Worm (Caenorhabditis elegans) whole organism, late embryonic: ENCODE results near the gene acr-8.
A peak's percentile ranks its signal among the peaks of the same experiment; 100 is the strongest.

Experiments used
- C08G9.2 ChIP-seq: sonication (generic microtip); optimal IDR thresholded peaks from 2 replicates; lab custom pipeline; 2016; ENCODE audit warnings: mild to moderate bottlenecking, missing genetic modification characterization, moderate library complexity, missing compliant biosample characterization
- C38D4.7 ChIP-seq: fragments of 200-800 bp; sonication (Bioruptor generic); optimal IDR thresholded peaks from 2 replicates; lab custom pipeline; 2018; ENCODE audit warnings: mild to moderate bottlenecking, missing genetic modification characterization, moderate library complexity, missing compliant biosample characterization
- F13H6.1 ChIP-seq: sonication (generic microtip); optimal IDR thresholded peaks from 2 replicates; lab custom pipeline; 2016; ENCODE audit warnings: missing genetic modification characterization, missing compliant biosample characterization
- K02D7.2 ChIP-seq: sonication (generic microtip); optimal IDR thresholded peaks from 2 replicates; lab custom pipeline; 2017; ENCODE audit warnings: mild to moderate bottlenecking, missing genetic modification characterization, missing compliant biosample characterization
- ahr-1 ChIP-seq: sonication (generic microtip); optimal IDR thresholded peaks from 2 replicates; lab custom pipeline; 2016; ENCODE audit warnings: missing genetic modification characterization, missing compliant biosample characterization
- ama-1 ChIP-seq: fragments of 150-350 bp; optimal IDR thresholded peaks from 2 replicates; lab custom pipeline; 2014
- ceh-18 ChIP-seq: sonication (generic microtip); optimal IDR thresholded peaks from 2 replicates; lab custom pipeline; 2016; ENCODE audit warnings: missing genetic modification characterization, missing compliant biosample characterization
- ceh-30 ChIP-seq: fragments of 150-350 bp; optimal IDR thresholded peaks from 2 replicates; lab custom pipeline; 2014; ENCODE audit warnings: missing biosample characterization, missing genetic modification characterization
- ceh-31 ChIP-seq: sonication (generic microtip); optimal IDR thresholded peaks from 2 replicates; lab custom pipeline; 2016; ENCODE audit warnings: missing genetic modification characterization, missing compliant biosample characterization
- ceh-34 ChIP-seq: sonication (generic microtip); optimal IDR thresholded peaks from 2 replicates; lab custom pipeline; 2016; ENCODE audit warnings: mild to moderate bottlenecking, missing genetic modification characterization, missing compliant biosample characterization
- ceh-45 ChIP-seq: fragments of 200-800 bp; sonication (Bioruptor generic); IDR thresholded peaks from 2 replicates; pipeline ENCODE4 v1.3.6; 2022; ENCODE audit warnings: missing genetic modification reagents, missing genetic modification characterization, missing compliant biosample characterization
- ceh-48 ChIP-seq: sonication (generic microtip); optimal IDR thresholded peaks from 2 replicates; lab custom pipeline; 2016; ENCODE audit warnings: missing genetic modification characterization, inconsistent platforms, missing compliant biosample characterization
- ceh-6 ChIP-seq: fragments of 200-800 bp; sonication (Bioruptor generic); optimal IDR thresholded peaks from 2 replicates; lab custom pipeline; 2018; ENCODE audit warnings: mild to moderate bottlenecking, missing genetic modification characterization, missing compliant biosample characterization
- dmd-4 ChIP-seq: sonication (generic microtip); optimal IDR thresholded peaks from 2 replicates; lab custom pipeline; 2016; ENCODE audit warnings: borderline replicate concordance, missing genetic modification characterization, missing compliant biosample characterization
- fax-1 ChIP-seq: sonication (generic microtip); optimal IDR thresholded peaks from 2 replicates; lab custom pipeline; 2016; ENCODE audit warnings: missing genotype, missing genetic modification characterization, missing compliant biosample characterization
- gmeb-2 ChIP-seq: sonication (generic microtip); optimal IDR thresholded peaks from 2 replicates; lab custom pipeline; 2016; ENCODE audit warnings: missing genetic modification characterization, inconsistent platforms, missing compliant biosample characterization
- hlh-13 ChIP-seq: fragments of 200-800 bp; sonication (Bioruptor generic); optimal IDR thresholded peaks from 2 replicates; lab custom pipeline; 2018; ENCODE audit warnings: mild to moderate bottlenecking, missing genetic modification characterization, missing compliant biosample characterization
- hlh-8 ChIP-seq: sonication (generic microtip); optimal IDR thresholded peaks from 2 replicates; lab custom pipeline; 2016; ENCODE audit warnings: missing genotype, missing genetic modification characterization, missing compliant biosample characterization
- mec-3 ChIP-seq: sonication (generic microtip); optimal IDR thresholded peaks from 2 replicates; lab custom pipeline; 2016; ENCODE audit warnings: borderline replicate concordance, missing genetic modification characterization, missing compliant biosample characterization
- nfya-1 ChIP-seq: sonication (generic microtip); optimal IDR thresholded peaks from 2 replicates; lab custom pipeline; 2017; ENCODE audit warnings: missing genetic modification characterization, mild to moderate bottlenecking, missing compliant biosample characterization, antibody characterized with exemption, moderate library complexity
- nhr-11 ChIP-seq: fragments of 150-350 bp; optimal IDR thresholded peaks from 2 replicates; lab custom pipeline; 2014; ENCODE audit warnings: missing biosample characterization, missing genetic modification characterization
- npax-4 ChIP-seq: sonication (generic microtip); optimal IDR thresholded peaks from 2 replicates; lab custom pipeline; 2016; ENCODE audit warnings: missing genetic modification characterization, missing compliant biosample characterization
- pax-1 ChIP-seq: fragments of 150-350 bp; optimal IDR thresholded peaks from 2 replicates; lab custom pipeline; 2014; ENCODE audit warnings: missing biosample characterization, missing genetic modification characterization
- pqm-1 ChIP-seq: sonication (generic microtip); optimal IDR thresholded peaks from 2 replicates; lab custom pipeline; 2016; ENCODE audit warnings: missing genetic modification characterization, missing compliant biosample characterization
- ref-2 ChIP-seq: sonication (generic microtip); optimal IDR thresholded peaks from 2 replicates; lab custom pipeline; 2016; ENCODE audit warnings: missing genetic modification characterization, missing compliant biosample characterization
- rnt-1 ChIP-seq: sonication (generic microtip); optimal IDR thresholded peaks from 2 replicates; lab custom pipeline; 2016; ENCODE audit warnings: missing genetic modification characterization, missing compliant biosample characterization
- sdc-2 ChIP-seq: sonication (generic microtip); optimal IDR thresholded peaks from 2 replicates; lab custom pipeline; 2016; ENCODE audit warnings: missing genotype, missing genetic modification characterization, missing compliant biosample characterization
- sox-2 ChIP-seq: fragments of 200-800 bp; sonication (Bioruptor generic); IDR thresholded peaks from 2 replicates; pipeline ENCODE4 v1.3.6; 2022; ENCODE audit warnings: missing genetic modification reagents, missing genetic modification characterization, missing compliant biosample characterization
- tbx-2 ChIP-seq: sonication (generic microtip); optimal IDR thresholded peaks from 2 replicates; lab custom pipeline; 2016; ENCODE audit warnings: missing genetic modification characterization, missing compliant biosample characterization
- tbx-7 ChIP-seq: sonication (generic microtip); optimal IDR thresholded peaks from 2 replicates; lab custom pipeline; 2016; ENCODE audit warnings: missing genotype, missing genetic modification characterization, missing compliant biosample characterization
- ttx-3 ChIP-seq: sonication (generic microtip); optimal IDR thresholded peaks from 2 replicates; lab custom pipeline; 2016; ENCODE audit warnings: missing genetic modification reagents, missing genetic modification characterization, missing compliant biosample characterization
- unc-3 ChIP-seq, 2 experiments: fragments of 200-800 bp in 1 of 2; sonication (Bioruptor generic) in 1 of 2; sonication (generic microtip) in 1 of 2; conservative IDR thresholded peaks in 1 of 2; optimal IDR thresholded peaks in 1 of 2; 2 replicates each; pipeline versions ENCODE4 v1.3.6 to Lab custom; 2016 to 2022; ENCODE audit warnings: missing compliant biosample characterization in 2 of 2, missing genetic modification characterization in 2 of 2, missing genetic modification reagents in 1 of 2
- unc-55 ChIP-seq: sonication (generic microtip); optimal IDR thresholded peaks from 2 replicates; lab custom pipeline; 2017; ENCODE audit warnings: missing biosample characterization, missing genetic modification reagents, missing genetic modification characterization
- unc-86 ChIP-seq: sonication (generic microtip); optimal IDR thresholded peaks from 2 replicates; lab custom pipeline; 2016; ENCODE audit warnings: missing genetic modification characterization, missing compliant biosample characterization

acr-8 gene

DNA sequence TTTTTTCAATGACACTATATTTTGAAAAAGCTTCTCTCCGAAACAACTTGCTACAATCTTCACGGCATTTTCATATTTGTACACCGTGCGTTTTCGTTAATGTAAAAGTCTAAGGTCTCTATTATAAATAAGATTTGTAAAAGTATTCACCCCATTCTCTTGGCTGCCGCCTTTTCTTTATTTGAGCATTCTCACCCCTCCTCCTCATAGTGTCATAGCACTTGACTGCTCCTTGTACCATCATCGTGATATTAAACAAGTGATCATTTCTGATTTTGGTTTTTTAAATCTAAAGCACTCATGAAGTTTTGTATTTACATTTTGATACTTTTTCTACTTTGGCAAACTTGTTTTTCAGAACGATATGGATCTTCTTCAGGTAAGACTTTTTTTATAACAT is 5.7 kb upstream of the acr-8 start, which contains the start of gene ZC504.1:
ZC504.1 (plus strand) TSS at position 301 of the 400 bp plus-strand sequence.
- TF ChIP-seq pqm-1 (tag; lab: Kevin White, UChicago): no peak
- no peak for TF ChIP-seq C38D4.7 (GFP tag; lab: Kevin White, UChicago)
- TF ChIP-seq nfya-1 (tag; lab: Kevin White, UChicago): no peak
- no peak for TF ChIP-seq unc-86 (tag; lab: Kevin White, UChicago)
- no peak for TF ChIP-seq nhr-11 (tag; lab: Kevin White, UChicago)
- TF ChIP-seq ceh-45: no peak
- no peak for TF ChIP-seq ahr-1 (tag; lab: Kevin White, UChicago)
- TF ChIP-seq hlh-8: no peak
- TF ChIP-seq fax-1: no peak
- no peak for TF ChIP-seq tbx-7 (tag; lab: Kevin White, UChicago)
- TF ChIP-seq sox-2 (GFP tag; lab: Robert Waterston, UW): no peak
- no peak for TF ChIP-seq ceh-18 (tag; lab: Kevin White, UChicago)
- no peak for TF ChIP-seq ceh-48 (tag; lab: Kevin White, UChicago)
- no peak for TF ChIP-seq unc-3 (GFP tag; conservative IDR thresholded peaks at IDR 0.05; lab: Robert Waterston, UW)
- TF ChIP-seq unc-3 (tag; optimal IDR thresholded peaks at IDR 0.05; lab: Kevin White, UChicago): no peak

DNA sequence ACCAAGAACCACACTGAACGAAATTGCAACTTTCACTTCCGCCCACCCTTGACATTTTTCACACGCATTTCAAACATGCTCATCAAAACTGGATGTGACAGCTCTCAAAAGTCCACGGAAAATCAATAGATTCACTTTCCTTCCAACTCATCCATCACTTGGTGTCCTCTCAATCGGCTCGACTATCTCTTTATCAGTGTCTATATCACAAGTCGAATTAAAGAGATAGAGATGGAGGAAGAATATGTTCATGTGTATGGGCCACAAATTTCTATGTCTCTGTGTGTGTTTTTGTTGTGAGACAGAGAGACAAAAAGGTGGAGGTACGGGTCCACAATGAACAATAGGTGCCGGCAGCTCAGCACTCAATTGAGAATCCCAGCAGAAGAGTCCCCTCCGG is 2.0 kb upstream of the acr-8 start:
- peak; percentile 64 for TF ChIP-seq unc-55
- TF ChIP-seq ceh-18 (tag; lab: Kevin White, UChicago): peak; percentile 81
- peak; percentile 70 for TF ChIP-seq rnt-1 (tag; lab: Kevin White, UChicago)
- no peak for TF ChIP-seq dmd-4 (tag; lab: Kevin White, UChicago)

DNA sequence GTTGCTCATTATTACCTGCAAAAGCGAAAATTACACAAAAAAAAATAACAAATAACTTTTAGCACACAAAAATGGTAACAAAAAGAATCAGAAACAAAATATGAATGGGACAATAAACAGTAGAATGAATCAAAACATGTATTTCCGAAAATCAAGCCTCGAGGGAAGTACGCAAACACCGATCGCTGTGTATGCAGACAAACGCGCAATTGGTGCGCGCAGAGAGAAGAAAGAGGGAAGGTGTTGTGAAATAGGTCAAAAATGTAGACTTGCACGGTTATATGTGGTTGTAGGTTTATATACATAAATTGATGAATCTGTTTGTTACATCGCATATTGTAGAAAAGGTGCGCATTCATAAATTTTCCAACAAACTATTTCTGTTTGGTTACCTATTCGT is 7.2 kb downstream of the acr-8 start, which contains the start of gene cdk-11.2:
cdk-11.2 (minus strand) TSS at position 23 of the 400 bp plus-strand sequence.
- TF ChIP-seq K02D7.2 (no peak), tbx-2 (tag; lab: Kevin White, UChicago) (peak; percentile 7), unc-55 (peak; percentile 6), nfya-1 (tag; lab: Kevin White, UChicago) (peak; percentile 66), pax-1 (tag; lab: Kevin White, UChicago) (no peak), npax-4 (tag; lab: Kevin White, UChicago) (no peak), hlh-13 (GFP tag; lab: Kevin White, UChicago) (no peak), ceh-31 (tag; lab: Kevin White, UChicago) (peak; percentile 11), ref-2 (tag; lab: Kevin White, UChicago) (no peak), sdc-2 (no peak)
- TF ChIP-seq, all 69 proteins: peak for 4

DNA sequence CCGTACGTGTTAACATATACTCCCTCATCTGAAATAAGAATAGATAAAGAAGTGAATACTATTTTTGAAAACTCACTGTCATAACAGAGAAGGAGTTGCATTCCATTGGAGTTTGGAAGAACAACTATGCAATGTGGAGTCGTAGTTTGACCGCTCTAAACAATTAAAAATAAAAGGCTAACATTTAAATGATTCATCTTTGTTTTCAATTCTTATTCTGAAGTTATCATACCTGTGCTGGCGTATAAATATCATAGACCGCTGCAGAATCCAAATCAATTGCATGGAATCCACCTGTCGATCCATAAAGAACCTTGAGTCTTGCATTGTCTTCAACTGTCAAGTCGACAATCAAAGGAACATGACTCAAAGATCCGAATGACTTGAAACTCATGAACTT is 10.2 kb downstream of the acr-8 start:
- no peak for TF ChIP-seq ttx-3 (tag; lab: Kevin White, UChicago)
- no peak for TF ChIP-seq ceh-34 (tag; lab: Kevin White, UChicago)

DNA sequence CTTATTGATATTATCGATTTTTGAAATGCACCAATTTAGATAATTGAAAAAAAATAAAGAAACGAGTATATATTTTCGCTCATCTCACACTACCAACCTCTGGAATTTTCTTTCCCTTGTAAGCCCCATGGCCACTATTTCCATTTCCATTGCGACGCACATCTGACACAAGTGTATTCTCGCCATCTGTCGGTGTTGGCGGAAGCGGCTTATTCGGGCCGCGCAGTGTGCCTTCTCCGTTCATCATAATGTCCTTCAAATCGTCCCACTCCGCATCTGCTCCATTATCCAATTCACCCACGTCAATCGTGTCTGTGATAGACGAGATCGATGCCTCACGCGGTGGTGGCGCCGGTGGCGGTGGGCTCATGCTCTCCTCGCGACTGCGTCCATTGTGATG is 12.2 kb downstream of the acr-8 start:
- TF ChIP-seq mec-3 (tag; lab: Kevin White, UChicago) (no peak), ceh-6 (GFP tag; lab: Kevin White, UChicago) (no peak), tbx-7 (tag; lab: Kevin White, UChicago) (no peak), rnt-1 (tag; lab: Kevin White, UChicago) (no peak), F13H6.1 (no peak), ama-1 (no peak), ceh-30 (no peak), C08G9.2 (tag; lab: Kevin White, UChicago) (no peak), gmeb-2 (tag; lab: Kevin White, UChicago) (no peak)
